Fruit fly (Drosophila melanogaster) whole organism, embryonic: ENCODE results near the gene mxc.

ENCODE experiments used
- Awh ChIP-seq: fragments of 200-800 bp; sonication (Bioruptor generic); IDR thresholded peaks from 2 replicates; pipeline ENCODE4, ENCODE4 v1.3.6; 2022; ENCODE audit warnings: missing biosample characterization, missing genetic modification characterization
- BEAF-32 ChIP-seq: fragments of 200-800 bp; sonication (Bioruptor generic); optimal IDR thresholded peaks from 3 replicates; lab custom pipeline; 2017; ENCODE audit warnings: missing biosample characterization, missing genetic modification characterization, mild to moderate bottlenecking, moderate library complexity, missing genetic modification reagents
- CG10267 ChIP-seq: fragments of 200-800 bp; sonication (Bioruptor generic); optimal IDR thresholded peaks from 2 replicates; lab custom pipeline; 2018; ENCODE audit warnings: missing biosample characterization, mild to moderate bottlenecking, missing genetic modification characterization, moderate library complexity
- CG12942 ChIP-seq: fragments of 200-800 bp; sonication (Bioruptor generic); optimal IDR thresholded peaks from 3 replicates; lab custom pipeline; 2016; ENCODE audit warnings: missing biosample characterization, missing genetic modification characterization
- CG13775 ChIP-seq: fragments of 200-800 bp; sonication (Bioruptor generic); optimal IDR thresholded peaks from 3 replicates; lab custom pipeline; 2017; ENCODE audit warnings: missing biosample characterization, mild to moderate bottlenecking, missing genetic modification characterization
- CG14014 ChIP-seq: fragments of 200-800 bp; sonication (Bioruptor generic); IDR thresholded peaks from 2 replicates; pipeline ENCODE4 v1.3.6; 2022; ENCODE audit warnings: missing biosample characterization, missing genetic modification characterization
- CG15269 ChIP-seq: fragments of 200-800 bp; sonication (Bioruptor generic); optimal IDR thresholded peaks from 2 replicates; lab custom pipeline; 2018; ENCODE audit warnings: missing biosample characterization, mild to moderate bottlenecking, missing genetic modification characterization, moderate library complexity
- CG1647 ChIP-seq: fragments of 200-800 bp; sonication (Bioruptor generic); optimal IDR thresholded peaks from 3 replicates; lab custom pipeline; 2016; ENCODE audit warnings: missing biosample characterization, missing genetic modification characterization
- CG16779 ChIP-seq: fragments of 200-800 bp; sonication (Bioruptor generic); IDR thresholded peaks from 2 replicates; pipeline ENCODE4 v1.3.6; 2022; ENCODE audit warnings: missing biosample characterization, missing genetic modification characterization
- CG18764 ChIP-seq: fragments of 200-800 bp; sonication (Bioruptor generic); optimal IDR thresholded peaks from 3 replicates; lab custom pipeline; 2016; ENCODE audit warnings: missing biosample characterization, missing genetic modification characterization
- CG3065 ChIP-seq: fragments of 200-800 bp; sonication (Bioruptor generic); optimal IDR thresholded peaks from 2 replicates; lab custom pipeline; 2016; ENCODE audit warnings: missing biosample characterization, missing genetic modification characterization
- CG32767 ChIP-seq: fragments of 200-800 bp; sonication (Bioruptor generic); IDR thresholded peaks from 2 replicates; pipeline ENCODE4 v1.3.6; 2022; ENCODE audit warnings: missing biosample characterization, missing genetic modification characterization
- CG3281 ChIP-seq: fragments of 200-800 bp; sonication (Bioruptor generic); optimal IDR thresholded peaks from 3 replicates; lab custom pipeline; 2017; ENCODE audit warnings: missing biosample characterization, mild to moderate bottlenecking, missing genetic modification characterization
- CG34224 ChIP-seq: fragments of 200-800 bp; sonication (Bioruptor generic); IDR thresholded peaks from 3 replicates; pipeline ENCODE4 v1.3.6; 2022; ENCODE audit warnings: missing biosample characterization, missing genetic modification characterization; ENCODE audit not compliant: partially characterized antibody
- CG4282 ChIP-seq: fragments of 200-800 bp; sonication (Bioruptor generic); optimal IDR thresholded peaks from 2 replicates; lab custom pipeline; 2016; ENCODE audit warnings: missing biosample characterization, missing genetic modification characterization
- CG9727 ChIP-seq: fragments of 200-800 bp; sonication (Bioruptor generic); optimal IDR thresholded peaks from 3 replicates; lab custom pipeline; 2017; ENCODE audit warnings: missing biosample characterization, mild to moderate bottlenecking, missing genetic modification characterization
- CG9817 ChIP-seq: fragments of 200-800 bp; sonication (Bioruptor generic); optimal IDR thresholded peaks from 2 replicates; lab custom pipeline; 2018; ENCODE audit warnings: missing biosample characterization, mild to moderate bottlenecking, missing genetic modification characterization, moderate library complexity
- Drgx ChIP-seq: fragments of 200-800 bp; sonication (Bioruptor generic); IDR thresholded peaks from 2 replicates; pipeline ENCODE4 v1.3.6; 2022; ENCODE audit warnings: missing biosample characterization, missing genetic modification characterization
- Ets97D ChIP-seq: fragments of 200-800 bp; sonication (Bioruptor generic); optimal IDR thresholded peaks from 3 replicates; lab custom pipeline; 2016; ENCODE audit warnings: missing biosample characterization, missing genetic modification characterization
- Gug ChIP-seq: fragments of 200-800 bp; sonication (Bioruptor generic); IDR thresholded peaks from 4 replicates; pipeline ENCODE4 v1.3.6; 2022; ENCODE audit warnings: missing biosample characterization, missing genetic modification characterization
- Oaz ChIP-seq: fragments of 200-800 bp; sonication (Bioruptor generic); IDR thresholded peaks from 2 replicates; pipeline ENCODE4 v1.3.6; 2022; ENCODE audit warnings: missing biosample characterization, missing genetic modification characterization
- PHDP ChIP-seq: fragments of 200-800 bp; sonication (Bioruptor generic); optimal IDR thresholded peaks from 3 replicates; lab custom pipeline; 2018; ENCODE audit warnings: missing biosample characterization, mild to moderate bottlenecking, missing genetic modification characterization, moderate library complexity
- Scr ChIP-seq: fragments of 200-800 bp; sonication (Bioruptor generic); IDR thresholded peaks from 2 replicates; pipeline ENCODE4 v1.3.6; 2022; ENCODE audit warnings: missing biosample characterization, missing genetic modification characterization; ENCODE audit not compliant: partially characterized antibody
- aop ChIP-seq: fragments of 200-800 bp; sonication (Bioruptor generic); IDR thresholded peaks from 2 replicates; pipeline ENCODE4 v1.3.6; 2022; ENCODE audit warnings: missing biosample characterization, missing genetic modification characterization
- ase ChIP-seq: fragments of 200-800 bp; sonication (Bioruptor generic); IDR thresholded peaks from 3 replicates; pipeline ENCODE4 v1.3.6; 2022; ENCODE audit warnings: missing biosample characterization, missing genetic modification characterization
- chm ChIP-seq: fragments of 200-800 bp; sonication (Bioruptor generic); IDR thresholded peaks from 2 replicates; pipeline ENCODE4 v1.3.6; 2022; ENCODE audit warnings: missing biosample characterization, missing genetic modification characterization
- dysf ChIP-seq: fragments of 200-800 bp; sonication (Bioruptor generic); IDR thresholded peaks from 3 replicates; pipeline ENCODE4 v1.3.6; 2022; ENCODE audit warnings: missing biosample characterization, missing genetic modification characterization
- exex ChIP-seq: fragments of 200-800 bp; sonication (Bioruptor generic); optimal IDR thresholded peaks from 4 replicates; lab custom pipeline; 2018; ENCODE audit warnings: missing biosample characterization, mild to moderate bottlenecking, missing genetic modification characterization, moderate library complexity
- fu2 ChIP-seq: fragments of 200-800 bp; sonication (Bioruptor generic); optimal IDR thresholded peaks from 2 replicates; lab custom pipeline; 2016; ENCODE audit warnings: missing biosample characterization, missing genetic modification characterization
- gcm ChIP-seq: fragments of 200-800 bp; sonication (Bioruptor generic); optimal IDR thresholded peaks from 2 replicates; lab custom pipeline; 2019; ENCODE audit warnings: missing biosample characterization, mild to moderate bottlenecking, missing genetic modification characterization, moderate library complexity
- grn ChIP-seq: fragments of 200-800 bp; sonication (Bioruptor generic); optimal IDR thresholded peaks from 3 replicates; lab custom pipeline; 2017; ENCODE audit warnings: missing biosample characterization, missing genetic modification characterization
- gsb-n ChIP-seq: fragments of 200-800 bp; sonication (Bioruptor generic); optimal IDR thresholded peaks from 3 replicates; lab custom pipeline; 2018; ENCODE audit warnings: missing biosample characterization, mild to moderate bottlenecking, missing genetic modification characterization
- her ChIP-seq: fragments of 200-800 bp; sonication (Bioruptor generic); optimal IDR thresholded peaks from 2 replicates; lab custom pipeline; 2016; ENCODE audit warnings: missing biosample characterization, missing genetic modification characterization
- knrl ChIP-seq: fragments of 200-800 bp; sonication (Bioruptor generic); IDR thresholded peaks from 3 replicates; pipeline ENCODE4 v1.3.6; 2022; ENCODE audit warnings: missing biosample characterization, missing genetic modification characterization; ENCODE audit not compliant: partially characterized antibody
- odd ChIP-seq: fragments of 200-800 bp; sonication (Bioruptor generic); optimal IDR thresholded peaks from 2 replicates; lab custom pipeline; 2017; ENCODE audit warnings: missing biosample characterization, mild to moderate bottlenecking, missing genetic modification characterization
- phol ChIP-seq: fragments of 200-800 bp; sonication (Bioruptor generic); optimal IDR thresholded peaks from 3 replicates; lab custom pipeline; 2018; ENCODE audit warnings: missing biosample characterization, mild to moderate bottlenecking, missing genetic modification characterization, moderate library complexity
- pnt ChIP-seq: fragments of 200-800 bp; sonication (Bioruptor generic); optimal IDR thresholded peaks from 3 replicates; lab custom pipeline; 2016; ENCODE audit warnings: missing biosample characterization, missing genetic modification characterization
- ranshi ChIP-seq: fragments of 200-800 bp; sonication (Bioruptor generic); IDR thresholded peaks from 2 replicates; pipeline ENCODE4 v1.3.6; 2022; ENCODE audit warnings: missing biosample characterization, missing genetic modification characterization
- sim ChIP-seq: fragments of 200-800 bp; sonication (Bioruptor generic); IDR thresholded peaks from 2 replicates; pipeline ENCODE4 v1.3.6; 2022; ENCODE audit warnings: missing biosample characterization, missing genetic modification characterization
- so ChIP-seq: fragments of 200-800 bp; sonication (Bioruptor generic); IDR thresholded peaks from 3 replicates; pipeline ENCODE4 v1.3.6; 2022; ENCODE audit warnings: missing biosample characterization, missing genetic modification characterization
- sr ChIP-seq: fragments of 200-800 bp; sonication (Bioruptor generic); IDR thresholded peaks from 3 replicates; pipeline ENCODE4 v1.3.6; 2022; ENCODE audit warnings: missing biosample characterization, missing genetic modification characterization
- tap ChIP-seq: fragments of 200-800 bp; optimal IDR thresholded peaks from 3 replicates; lab custom pipeline; 2019; ENCODE audit warnings: missing biosample characterization, mild to moderate bottlenecking, missing genetic modification characterization, moderate library complexity
- tin ChIP-seq: fragments of 200-800 bp; sonication (Bioruptor generic); optimal IDR thresholded peaks from 3 replicates; lab custom pipeline; 2016; ENCODE audit warnings: missing biosample characterization, missing genetic modification characterization
- tx ChIP-seq: fragments of 200-800 bp; sonication (Bioruptor generic); optimal IDR thresholded peaks from 2 replicates; lab custom pipeline; 2016; ENCODE audit warnings: missing biosample characterization, missing genetic modification characterization

The mxc gene

DNA sequence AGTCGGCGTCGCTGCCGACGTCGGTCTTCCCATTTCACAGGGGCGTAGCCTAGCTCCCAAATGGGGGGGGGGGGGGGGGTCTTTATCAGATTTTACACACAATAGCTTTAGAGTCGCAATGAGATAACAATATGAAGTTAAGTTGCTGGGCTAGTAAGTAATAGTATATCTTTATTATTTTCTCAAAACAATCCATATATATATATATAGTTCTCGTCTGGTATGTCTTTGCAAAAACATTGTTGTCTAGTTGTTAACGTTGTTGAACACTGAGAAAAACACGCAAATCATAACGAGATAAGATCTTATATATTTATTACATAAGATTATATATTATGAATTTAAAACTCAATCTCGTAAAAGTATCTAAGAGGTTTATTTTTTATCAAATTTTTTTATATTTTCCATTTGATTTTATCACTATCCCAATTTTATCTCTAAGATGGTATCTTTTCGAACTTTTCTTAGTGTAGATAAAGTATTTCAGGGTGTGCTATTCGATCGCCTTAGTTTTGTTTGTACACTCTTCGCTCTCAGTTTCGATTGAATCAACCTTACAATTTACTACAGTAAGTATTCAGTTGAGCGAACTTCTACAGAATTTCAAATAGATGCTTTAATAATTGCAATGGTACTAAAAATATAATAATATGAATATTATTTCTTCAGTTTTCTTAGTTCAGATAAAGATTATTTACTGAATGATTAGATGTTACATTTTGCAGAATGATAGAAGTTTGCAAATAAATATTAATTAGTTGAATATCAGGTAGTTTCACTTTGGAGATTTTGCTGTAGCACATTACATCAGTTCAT lies 41.2 kb downstream of the mxc start (continued):
- TF ChIP-seq knrl (GFP tag; lab: Robert Waterston, UW): no peak
- TF ChIP-seq CG3281 (GFP tag; lab: Kevin White, UChicago): peak; percentile 88
- TF ChIP-seq BEAF-32 (GFP tag; lab: Kevin White, UChicago): no peak
- TF ChIP-seq CG3065: no peak
- no peak for TF ChIP-seq CG4282 (GFP tag; lab: Kevin White, UChicago)
- 0 out of 3 replicates have a peak, but pooled peaks have one; percentile 49 for TF ChIP-seq so (GFP tag; lab: Robert Waterston, UW)
- no peak for TF ChIP-seq pnt (GFP tag; lab: Kevin White, UChicago)
- TF ChIP-seq CG9817 (tag; lab: Kevin White, UChicago): peak; percentile 81
- no peak for TF ChIP-seq her
- no peak for TF ChIP-seq aop (GFP tag; lab: Robert Waterston, UW)
- no peak for TF ChIP-seq Scr
- TF ChIP-seq odd (GFP tag; lab: Kevin White, UChicago): peak; percentile 58
- peak; percentile 78 for TF ChIP-seq CG9727 (GFP tag; lab: Kevin White, UChicago)
- no peak for TF ChIP-seq CG32767 (GFP tag; lab: Robert Waterston, UW)
- peak; percentile 59; the same call in 1 of the 3 replicates for TF ChIP-seq ase (GFP tag; lab: Robert Waterston, UW)
- peak; percentile 81 for TF ChIP-seq PHDP
- no peak for TF ChIP-seq tx
- peak; percentile 65 for TF ChIP-seq ranshi
- TF ChIP-seq Oaz (GFP tag; lab: Robert Waterston, UW): 0 out of 2 replicates have a peak, but pooled peaks have one; percentile 19
- peak; percentile 92 for TF ChIP-seq CG16779 (GFP tag; lab: Robert Waterston, UW)
- 0 out of 2 replicates have a peak, but pooled peaks have one; percentile 19 for TF ChIP-seq Awh (GFP tag; lab: Robert Waterston, UW)
- TF ChIP-seq CG10267 (tag; lab: Kevin White, UChicago): peak; percentile 67
- TF ChIP-seq Drgx: peak; percentile 83
- peak; percentile 16 for TF ChIP-seq fu2 (GFP tag; lab: Kevin White, UChicago)
- peak; percentile 57 for TF ChIP-seq grn
- no peak for TF ChIP-seq CG12942 (GFP tag; lab: Kevin White, UChicago)
- TF ChIP-seq dysf (GFP tag; lab: Robert Waterston, UW): peak; percentile 91
- TF ChIP-seq gsb-n (tag; lab: Kevin White, UChicago): no peak
- peak; percentile 30 for TF ChIP-seq tap (tag; lab: Kevin White, UChicago)
- no peak for TF ChIP-seq CG34224
- TF ChIP-seq CG18764 (GFP tag; lab: Kevin White, UChicago): no peak
- TF ChIP-seq CG1647 (GFP tag; lab: Kevin White, UChicago): no peak
- TF ChIP-seq Ets97D (GFP tag; lab: Kevin White, UChicago): no peak
- TF ChIP-seq exex (tag; lab: Kevin White, UChicago): peak; percentile 53
- peak; percentile 89 for TF ChIP-seq CG14014 (GFP tag; lab: Robert Waterston, UW)
- 0 out of 3 replicates have a peak, but pooled peaks have one; percentile 54 for TF ChIP-seq sr (GFP tag; lab: Robert Waterston, UW)
- peak; percentile 58; the same call in 1 of the 2 replicates for TF ChIP-seq chm
- TF ChIP-seq Gug (GFP tag; lab: Robert Waterston, UW): peak; percentile 94
- TF ChIP-seq CG15269 (tag; lab: Kevin White, UChicago): peak; percentile 84
- TF ChIP-seq phol (tag; lab: Kevin White, UChicago): peak; percentile 52
- peak; percentile 9 for TF ChIP-seq tin (GFP tag; lab: Kevin White, UChicago)
- 0 out of 2 replicates have a peak, but pooled peaks have one; percentile 22 for TF ChIP-seq sim
- peak; percentile 19 for TF ChIP-seq gcm (GFP tag; lab: Kevin White, UChicago)
- TF ChIP-seq CG13775 (GFP tag; lab: Kevin White, UChicago): peak; percentile 79
